Worm (Caenorhabditis elegans) whole organism, L1 larva: ENCODE data around the gene hmg-11.

Experiments
- C16A3.4 ChIP-seq: fragments of 150-350 bp; optimal IDR thresholded peaks from 2 replicates; lab custom pipeline; 2014; ENCODE audit warnings: missing biosample characterization, missing genetic modification characterization
- C34B4.2 ChIP-seq: sonication (generic microtip); optimal IDR thresholded peaks from 2 replicates; lab custom pipeline; 2017; ENCODE audit warnings: mild to moderate bottlenecking, missing genetic modification characterization, missing compliant biosample characterization
- F16B12.6 ChIP-seq: fragments of 150-350 bp; optimal IDR thresholded peaks from 2 replicates; lab custom pipeline; 2014; ENCODE audit warnings: missing biosample characterization, missing genetic modification characterization
- Y116A8C.19 ChIP-seq: sonication (generic microtip); optimal IDR thresholded peaks from 2 replicates; lab custom pipeline; 2016; ENCODE audit warnings: missing compliant biosample characterization, missing genetic modification characterization, borderline replicate concordance
- alr-1 ChIP-seq: fragments of 200-800 bp; sonication (Bioruptor generic); optimal IDR thresholded peaks from 2 replicates; lab custom pipeline; 2018; ENCODE audit warnings: borderline replicate concordance, mild to moderate bottlenecking, missing genetic modification characterization, missing compliant biosample characterization
- ama-1 ChIP-seq: fragments of 150-350 bp; optimal IDR thresholded peaks from 2 replicates; lab custom pipeline; 2014
- blmp-1 ChIP-seq: fragments of 150-350 bp; optimal IDR thresholded peaks from 2 replicates; lab custom pipeline; 2014; ENCODE audit warnings: missing biosample characterization, missing genetic modification characterization
- ceh-63 ChIP-seq: fragments of 200-800 bp; sonication (Bioruptor generic); optimal IDR thresholded peaks from 2 replicates; lab custom pipeline; 2018; ENCODE audit warnings: mild to moderate bottlenecking, missing genetic modification characterization, missing compliant biosample characterization
- ceh-8 ChIP-seq: fragments of 200-800 bp; sonication (Bioruptor generic); optimal IDR thresholded peaks from 2 replicates; lab custom pipeline; 2018; ENCODE audit warnings: mild to moderate bottlenecking, missing genetic modification characterization, moderate library complexity, missing compliant biosample characterization
- ceh-90 ChIP-seq: sonication (generic microtip); optimal IDR thresholded peaks from 2 replicates; lab custom pipeline; 2016; ENCODE audit warnings: missing genetic modification characterization, missing compliant biosample characterization
- ces-1 ChIP-seq: fragments of 150-350 bp; optimal IDR thresholded peaks from 2 replicates; lab custom pipeline; 2014; ENCODE audit warnings: missing biosample characterization, missing genetic modification reagents, missing genetic modification characterization
- dpl-1 ChIP-seq, 3 experiments: fragments of 150-350 bp in 2 of 3; sonication (generic microtip) in 1 of 3; optimal IDR thresholded peaks; 2 replicates each; lab custom pipeline; 2014 to 2017; ENCODE audit warnings: missing biosample characterization in 3 of 3, missing genetic modification characterization in 3 of 3, missing genetic modification reagents in 3 of 3
- dsc-1 ChIP-seq: sonication (generic microtip); optimal IDR thresholded peaks from 2 replicates; lab custom pipeline; 2016; ENCODE audit warnings: mild to moderate bottlenecking, missing genetic modification characterization, missing compliant biosample characterization
- efl-1 ChIP-seq, 4 experiments: fragments of 150-350 bp; optimal IDR thresholded peaks in 3 of 4; peaks in 1 of 4; 1 replicate in 1 of 4; 2 replicates in 3 of 4; lab custom pipeline; 2014; ENCODE audit warnings: missing biosample characterization in 2 of 4, missing genetic modification characterization in 2 of 4, missing genetic modification reagents in 2 of 4
- efl-3 ChIP-seq: fragments of 200-800 bp; sonication (Bioruptor generic); optimal IDR thresholded peaks from 2 replicates; lab custom pipeline; 2018; ENCODE audit warnings: mild to moderate bottlenecking, missing genetic modification characterization, missing compliant biosample characterization
- egl-13 ChIP-seq: sonication (generic microtip); optimal IDR thresholded peaks from 2 replicates; lab custom pipeline; 2016; ENCODE audit warnings: missing genotype, missing genetic modification reagents, missing genetic modification characterization, missing compliant biosample characterization
- elt-3 ChIP-seq, 6 experiments: fragments of 150-350 bp in 1 of 6; sonication (generic microtip); optimal IDR thresholded peaks; 2 replicates each; lab custom pipeline; 2017 to 2018; ENCODE audit warnings: missing biosample characterization in 6 of 6, missing genetic modification characterization in 6 of 6, inconsistent platforms in 1 of 6
- fkh-4 ChIP-seq: sonication (generic microtip); optimal IDR thresholded peaks from 2 replicates; lab custom pipeline; 2016; ENCODE audit warnings: missing compliant biosample characterization, missing genetic modification characterization, borderline replicate concordance
- fkh-8 ChIP-seq: sonication (generic microtip); optimal IDR thresholded peaks from 2 replicates; lab custom pipeline; 2016; ENCODE audit warnings: mild to moderate bottlenecking, missing genetic modification characterization, missing compliant biosample characterization
- fos-1 ChIP-seq: fragments of 150-350 bp; optimal IDR thresholded peaks from 2 replicates; lab custom pipeline; 2014; ENCODE audit warnings: missing biosample characterization, missing genetic modification characterization
- grh-1 ChIP-seq: fragments of 200-800 bp; sonication (Bioruptor generic); IDR thresholded peaks from 2 replicates; pipeline ENCODE4 v1.3.6; 2022; ENCODE audit warnings: missing genetic modification reagents, missing genetic modification characterization, missing compliant biosample characterization
- hlh-17 ChIP-seq: fragments of 200-800 bp; sonication (Bioruptor generic); optimal IDR thresholded peaks from 2 replicates; lab custom pipeline; 2018; ENCODE audit warnings: missing genetic modification characterization, mild to moderate bottlenecking, missing compliant biosample characterization, moderate library complexity, borderline replicate concordance
- hpl-2 ChIP-seq: fragments of 150-350 bp; optimal IDR thresholded peaks from 2 replicates; lab custom pipeline; 2014; ENCODE audit warnings: missing biosample characterization, missing genetic modification reagents, missing genetic modification characterization
- irx-1 ChIP-seq: sonication (generic microtip); optimal IDR thresholded peaks from 2 replicates; lab custom pipeline; 2016; ENCODE audit warnings: missing genetic modification characterization, missing compliant biosample characterization
- isw-1 ChIP-seq: fragments of 200-800 bp; sonication (Bioruptor generic); IDR thresholded peaks from 2 replicates; pipeline ENCODE4 v1.3.6; 2022; ENCODE audit warnings: missing genetic modification characterization, missing compliant biosample characterization
- lin-13 ChIP-seq: fragments of 150-350 bp; optimal IDR thresholded peaks from 2 replicates; lab custom pipeline; 2014; ENCODE audit warnings: missing biosample characterization, missing genetic modification reagents, missing genetic modification characterization
- lin-15B ChIP-seq: fragments of 150-350 bp; sonication (generic microtip); optimal IDR thresholded peaks from 3 replicates; lab custom pipeline; 2014; ENCODE audit warnings: missing biosample characterization, missing genetic modification characterization
- lin-35 ChIP-seq, 2 experiments: fragments of 150-350 bp; optimal IDR thresholded peaks; 2 replicates each; lab custom pipeline; 2014; ENCODE audit warnings: missing biosample characterization in 2 of 2, missing genetic modification characterization in 2 of 2, missing genetic modification reagents in 2 of 2
- lin-39 ChIP-seq: fragments of 150-350 bp; optimal IDR thresholded peaks from 2 replicates; lab custom pipeline; 2014; ENCODE audit warnings: missing biosample characterization, missing genetic modification reagents, missing genetic modification characterization
- lir-3 ChIP-seq: sonication (generic microtip); optimal IDR thresholded peaks from 2 replicates; lab custom pipeline; 2016; ENCODE audit warnings: mild to moderate bottlenecking, missing genetic modification characterization, moderate library complexity, missing compliant biosample characterization; ENCODE audit not compliant: poor library complexity
- mab-9 ChIP-seq: fragments of 200-800 bp; sonication (Bioruptor generic); IDR thresholded peaks from 2 replicates; pipeline ENCODE4 v1.3.6; 2022; ENCODE audit warnings: missing genetic modification reagents, missing genetic modification characterization, missing compliant biosample characterization
- mdl-1 ChIP-seq, 2 experiments: fragments of 150-350 bp; optimal IDR thresholded peaks; 2 replicates each; lab custom pipeline; 2014 to 2017; ENCODE audit warnings: missing biosample characterization in 2 of 2, missing genetic modification characterization in 2 of 2, inconsistent platforms in 1 of 2
- mep-1 ChIP-seq: fragments of 150-350 bp; optimal IDR thresholded peaks from 2 replicates; lab custom pipeline; 2014; ENCODE audit warnings: missing biosample characterization, missing genetic modification characterization
- nhr-11 ChIP-seq: fragments of 150-350 bp; optimal IDR thresholded peaks from 2 replicates; lab custom pipeline; 2014; ENCODE audit warnings: missing biosample characterization, missing genetic modification characterization
- nhr-12 ChIP-seq: sonication (generic microtip); optimal IDR thresholded peaks from 2 replicates; lab custom pipeline; 2017; ENCODE audit warnings: missing biosample characterization, missing genetic modification characterization
- nhr-237 ChIP-seq: fragments of 150-350 bp; optimal IDR thresholded peaks from 2 replicates; lab custom pipeline; 2014; ENCODE audit warnings: missing biosample characterization, missing genetic modification characterization
- nhr-47 ChIP-seq: sonication (generic microtip); optimal IDR thresholded peaks from 2 replicates; lab custom pipeline; 2016; ENCODE audit warnings: mild to moderate bottlenecking, missing genetic modification characterization, moderate library complexity, missing compliant biosample characterization
- nhr-76 ChIP-seq: sonication (generic microtip); optimal IDR thresholded peaks from 2 replicates; lab custom pipeline; 2017; ENCODE audit warnings: missing biosample characterization, missing genetic modification characterization
- nhr-77 ChIP-seq: fragments of 150-350 bp; optimal IDR thresholded peaks from 2 replicates; lab custom pipeline; 2014; ENCODE audit warnings: missing biosample characterization, missing genetic modification characterization
- nhr-85 ChIP-seq: sonication (generic microtip); peaks from one replicate; lab custom pipeline; 2016; ENCODE audit warnings: missing genetic modification characterization, inconsistent platforms, missing compliant biosample characterization
- nhr-90 ChIP-seq: sonication (generic microtip); optimal IDR thresholded peaks from 2 replicates; lab custom pipeline; 2016; ENCODE audit warnings: mild to moderate bottlenecking, missing genetic modification characterization, missing compliant biosample characterization; ENCODE audit not compliant: poor library complexity
- skn-1 ChIP-seq: fragments of 150-350 bp; optimal IDR thresholded peaks from 2 replicates; lab custom pipeline; 2014; ENCODE audit warnings: missing biosample characterization, missing genetic modification characterization
- sptf-1 ChIP-seq: fragments of 150-350 bp; optimal IDR thresholded peaks from 2 replicates; lab custom pipeline; 2014; ENCODE audit warnings: missing biosample characterization, missing genetic modification characterization
- sup-37 ChIP-seq: fragments of 200-800 bp; sonication (Bioruptor generic); optimal IDR thresholded peaks from 2 replicates; lab custom pipeline; 2018; ENCODE audit warnings: mild to moderate bottlenecking, missing genetic modification characterization, missing compliant biosample characterization
- swsn-7 ChIP-seq: sonication (generic microtip); optimal IDR thresholded peaks from 2 replicates; lab custom pipeline; 2016; ENCODE audit warnings: missing genetic modification characterization, missing compliant biosample characterization
- tlp-1 ChIP-seq: fragments of 150-350 bp; optimal IDR thresholded peaks from 2 replicates; lab custom pipeline; 2014; ENCODE audit warnings: missing biosample characterization, missing genetic modification characterization
- unc-130 ChIP-seq: fragments of 150-350 bp; optimal IDR thresholded peaks from 2 replicates; lab custom pipeline; 2017; ENCODE audit warnings: missing biosample characterization, missing genetic modification characterization, inconsistent platforms
- unc-30 ChIP-seq: sonication (generic microtip); optimal IDR thresholded peaks from 2 replicates; lab custom pipeline; 2017; ENCODE audit warnings: missing biosample characterization, missing genetic modification characterization
- unc-98 ChIP-seq: fragments of 200-800 bp; sonication (Bioruptor generic); IDR thresholded peaks from 2 replicates; pipeline ENCODE4 v1.3.6; 2022; ENCODE audit warnings: missing genetic modification characterization, missing compliant biosample characterization
- vab-15 ChIP-seq: sonication (generic microtip); optimal IDR thresholded peaks from 2 replicates; lab custom pipeline; 2017; ENCODE audit warnings: missing genotype, mild to moderate bottlenecking, missing genetic modification characterization, missing compliant biosample characterization
- xbp-1 ChIP-seq: sonication (generic microtip); optimal IDR thresholded peaks from 2 replicates; lab custom pipeline; 2016; ENCODE audit warnings: missing genetic modification characterization, missing compliant biosample characterization
- zip-4 ChIP-seq: fragments of 200-800 bp; sonication (Bioruptor generic); optimal IDR thresholded peaks from 2 replicates; lab custom pipeline; 2018; ENCODE audit warnings: mild to moderate bottlenecking, missing genetic modification characterization, moderate library complexity, missing compliant biosample characterization
- ztf-11 ChIP-seq, 2 experiments: sonication (generic microtip); optimal IDR thresholded peaks; 2 replicates each; lab custom pipeline; 2016 to 2017; ENCODE audit warnings: missing genetic modification characterization in 2 of 2, missing biosample characterization in 1 of 2, missing compliant biosample characterization in 1 of 2

The hmg-11 gene

DNA sequence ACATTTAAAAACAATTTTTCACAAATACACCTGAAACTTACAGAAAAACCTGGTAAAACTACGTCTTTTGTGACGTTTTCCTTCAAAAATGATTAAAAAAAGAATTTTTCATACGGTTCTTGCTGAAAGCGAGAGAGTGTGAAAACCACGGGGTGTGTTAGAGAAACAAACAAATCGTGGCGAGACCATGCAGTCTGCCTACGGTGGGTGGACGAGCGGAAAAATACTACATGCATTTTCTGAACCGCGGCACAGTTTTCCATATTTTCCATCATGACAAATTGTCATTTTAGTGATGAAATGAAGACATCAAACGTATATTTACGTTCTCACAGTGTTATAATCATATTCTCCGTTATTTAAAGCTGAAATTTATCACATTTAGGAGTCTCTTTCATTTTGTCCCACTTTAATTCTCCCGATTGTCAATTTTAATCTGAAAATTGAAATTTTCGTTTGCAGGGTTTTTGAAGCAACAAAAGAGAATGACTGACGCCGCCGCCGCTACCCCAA lies 33.5 kb downstream of the hmg-11 start, which contains the start of the genes F10G7.9 and tsn-1 (continued):
- no peak for TF ChIP-seq nhr-77 (tag; lab: Kevin White, UChicago)
- no peak for TF ChIP-seq C34B4.2 (tag; lab: Kevin White, UChicago)
- TF ChIP-seq irx-1 = no peak
- no peak for TF ChIP-seq unc-98
- TF ChIP-seq ces-1 (GFP tag; lab: Kevin White, UChicago) = no peak
- TF ChIP-seq C16A3.4 (tag; lab: Kevin White, UChicago) = peak; percentile 48
- TF ChIP-seq lin-35 (GFP tag; optimal IDR thresholded peaks at IDR 0.05; lab: Kevin White, UChicago) = peak; percentile 61 to 86
- TF ChIP-seq fkh-4 (tag; lab: Kevin White, UChicago) = no peak
- no peak for TF ChIP-seq hpl-2
- TF ChIP-seq sup-37 = no peak
- peak; percentile 32 for TF ChIP-seq unc-130 (tag; lab: Kevin White, UChicago)
- TF ChIP-seq alr-1 (tag; lab: Kevin White, UChicago) = no peak
- TF ChIP-seq F16B12.6 (tag; lab: Kevin White, UChicago) = peak; percentile 41
- no peak for TF ChIP-seq lin-39 (tag; lab: Kevin White, UChicago)
- no peak for TF ChIP-seq lir-3 (tag; lab: Kevin White, UChicago)
- TF ChIP-seq nhr-85 (tag; lab: Kevin White, UChicago) = peak; percentile 74
- peak; percentile 59 for TF ChIP-seq skn-1 (tag; lab: Kevin White, UChicago)
- no peak for TF ChIP-seq mab-9 (GFP tag; lab: Robert Waterston, UW)
- no peak for TF ChIP-seq efl-3 (GFP tag; lab: Kevin White, UChicago)
- no peak for TF ChIP-seq unc-30
- peak; percentile 80 to 87 for TF ChIP-seq efl-1 (optimal IDR thresholded peaks at IDR 0.05; lab: Kevin White, UChicago)
- peak; percentile 70 to 96 for TF ChIP-seq efl-1 (GFP tag; optimal IDR thresholded peaks at IDR 0.05 in 1 of 2; lab: Kevin White, UChicago)
- TF ChIP-seq nhr-76 (tag; lab: Kevin White, UChicago) = no peak
- peak; percentile 49 for TF ChIP-seq xbp-1 (tag; lab: Kevin White, UChicago)
- TF ChIP-seq sptf-1 (tag; lab: Kevin White, UChicago) = no peak
- TF ChIP-seq nhr-90 = peak; percentile 2
- TF ChIP-seq mep-1 = no peak
- no peak for TF ChIP-seq dsc-1 (tag; lab: Kevin White, UChicago)
- no peak for TF ChIP-seq nhr-237 (tag; lab: Kevin White, UChicago)
- TF ChIP-seq ama-1 (lab: Kevin White, UChicago) = no peak
- TF ChIP-seq isw-1 = peak; percentile 50
- TF ChIP-seq swsn-7 (tag; lab: Kevin White, UChicago) = peak; percentile 47
- no peak for TF ChIP-seq blmp-1 (tag; lab: Kevin White, UChicago)
- peak; percentile 66 for TF ChIP-seq nhr-47
- TF ChIP-seq egl-13 (tag; lab: Kevin White, UChicago) = no peak
- no peak for TF ChIP-seq fkh-8 (tag; lab: Kevin White, UChicago)
- TF ChIP-seq lin-13 = peak; percentile 50
- no peak for TF ChIP-seq nhr-12 (tag; lab: Kevin White, UChicago)
- no peak for TF ChIP-seq ceh-63 (GFP tag; lab: Kevin White, UChicago)
- no peak for TF ChIP-seq Y116A8C.19
- TF ChIP-seq nhr-11 (tag; lab: Kevin White, UChicago) = no peak
- no peak for TF ChIP-seq ztf-11 (tag; optimal IDR thresholded peaks at IDR 0.05; lab: Kevin White, UChicago)
- TF ChIP-seq grh-1 (GFP tag; lab: Robert Waterston, UW) = no peak
- no peak for TF ChIP-seq zip-4 (GFP tag; lab: Kevin White, UChicago)
- TF ChIP-seq dpl-1 (GFP tag; optimal IDR thresholded peaks at IDR 0.05; lab: Kevin White, UChicago) = peak; percentile 57 to 76 (median 72)
- TF ChIP-seq tlp-1 (tag; lab: Kevin White, UChicago) = no peak
- TF ChIP-seq lin-15B (tag; lab: Kevin White, UChicago) = peak; percentile 46
- TF ChIP-seq elt-3 (tag; optimal IDR thresholded peaks at IDR 0.05; lab: Kevin White, UChicago) = no peak
- no peak for TF ChIP-seq ceh-8 (GFP tag; lab: Kevin White, UChicago)
- no peak for TF ChIP-seq vab-15 (tag; lab: Kevin White, UChicago)
- peak in 1 of 2 experiments; percentile 59 for TF ChIP-seq mdl-1 (tag; optimal IDR thresholded peaks at IDR 0.05; lab: Kevin White, UChicago)
- no peak for TF ChIP-seq ceh-90 (tag; lab: Kevin White, UChicago)
- no peak for TF ChIP-seq fos-1
- TF ChIP-seq hlh-17 (GFP tag; lab: Kevin White, UChicago) = no peak
